Worm (Caenorhabditis elegans) whole organism, young adult: ENCODE results near the gene ZK1307.3.

Experiments used
- B0035.1 ChIP-seq: sonication (generic microtip); optimal IDR thresholded peaks from 2 replicates; lab custom pipeline; 2016; ENCODE audit warnings: missing genetic modification characterization, mild to moderate bottlenecking, missing compliant biosample characterization, missing genotype, missing genetic modification reagents
- C06A6.2 ChIP-seq: fragments of 200-800 bp; sonication (Bioruptor generic); conservative IDR thresholded peaks from 2 replicates; pipeline ENCODE4 v1.3.6; 2022; ENCODE audit warnings: missing genetic modification characterization, missing compliant biosample characterization
- F10E7.11 ChIP-seq: sonication (generic microtip); optimal IDR thresholded peaks from 2 replicates; lab custom pipeline; 2017; ENCODE audit warnings: mild to moderate bottlenecking, missing genetic modification characterization, moderate library complexity, missing compliant biosample characterization
- F23B12.7 ChIP-seq: sonication (generic microtip); optimal IDR thresholded peaks from 2 replicates; lab custom pipeline; 2017; ENCODE audit warnings: missing genetic modification characterization, mild to moderate bottlenecking, missing compliant biosample characterization, antibody characterized with exemption, moderate library complexity; ENCODE audit not compliant: insufficient read depth
- F37B4.10 ChIP-seq: fragments of 200-800 bp; sonication (Bioruptor generic); IDR thresholded peaks from 2 replicates; pipeline ENCODE4 v1.3.6; 2022; ENCODE audit warnings: missing genetic modification characterization, missing compliant biosample characterization
- F39B2.1 ChIP-seq: fragments of 200-800 bp; sonication (Bioruptor generic); IDR thresholded peaks from 2 replicates; pipeline ENCODE4 v1.3.6; 2022; ENCODE audit warnings: missing genetic modification reagents, missing genetic modification characterization, missing compliant biosample characterization
- F49E8.2 ChIP-seq: sonication (generic microtip); optimal IDR thresholded peaks from 3 replicates; lab custom pipeline; 2017; ENCODE audit warnings: missing genetic modification characterization, mild to moderate bottlenecking, missing compliant biosample characterization, antibody characterized with exemption, moderate library complexity; ENCODE audit not compliant: insufficient read depth
- F57C9.4 ChIP-seq: sonication (generic microtip); optimal IDR thresholded peaks from 2 replicates; lab custom pipeline; 2017; ENCODE audit warnings: mild to moderate bottlenecking, missing genetic modification characterization, missing compliant biosample characterization
- K11D2.4 ChIP-seq: fragments of 200-800 bp; sonication (Bioruptor generic); IDR thresholded peaks from 2 replicates; pipeline ENCODE4 v1.3.6; 2022; ENCODE audit warnings: missing genetic modification reagents, missing genetic modification characterization, missing compliant biosample characterization
- K12H6.12 ChIP-seq: fragments of 200-800 bp; sonication (Bioruptor generic); optimal IDR thresholded peaks from 2 replicates; lab custom pipeline; 2018; ENCODE audit warnings: mild to moderate bottlenecking, missing genetic modification characterization, missing compliant biosample characterization
- Y53F4B.3 ChIP-seq: fragments of 200-800 bp; sonication (Bioruptor generic); IDR thresholded peaks from 2 replicates; pipeline ENCODE4 v1.3.6; 2022; ENCODE audit warnings: missing genetic modification reagents, missing genetic modification characterization, missing compliant biosample characterization
- Y53G8AR.9 ChIP-seq: fragments of 200-800 bp; sonication (Bioruptor generic); conservative IDR thresholded peaks from 2 replicates; pipeline ENCODE4 v1.3.6; 2022; ENCODE audit warnings: missing genetic modification reagents, missing genetic modification characterization, missing compliant biosample characterization
- Y56A3A.18 ChIP-seq: fragments of 200-800 bp; sonication (Bioruptor generic); IDR thresholded peaks from 2 replicates; pipeline ENCODE4 v1.3.6; 2022; ENCODE audit warnings: missing genetic modification reagents, missing genetic modification characterization, missing compliant biosample characterization
- Y67H2A.10 ChIP-seq: fragments of 200-800 bp; sonication (Bioruptor generic); conservative IDR thresholded peaks from 2 replicates; pipeline ENCODE4 v1.3.6; 2022; ENCODE audit warnings: missing genetic modification reagents, missing genetic modification characterization, missing compliant biosample characterization
- Y79H2A.3 ChIP-seq: fragments of 200-800 bp; sonication (Bioruptor generic); conservative IDR thresholded peaks from 2 replicates; pipeline ENCODE4 v1.3.6; 2022; ENCODE audit warnings: missing genetic modification reagents, missing genetic modification characterization, missing compliant biosample characterization
- atf-7 ChIP-seq: sonication (generic microtip); optimal IDR thresholded peaks from 2 replicates; lab custom pipeline; 2017; ENCODE audit warnings: mild to moderate bottlenecking, missing genetic modification characterization, missing compliant biosample characterization
- attf-3 ChIP-seq: fragments of 200-800 bp; sonication (Bioruptor generic); conservative IDR thresholded peaks from 2 replicates; pipeline ENCODE4 v1.3.6; 2022; ENCODE audit warnings: missing genetic modification reagents, missing genetic modification characterization, missing compliant biosample characterization
- bed-2 ChIP-seq: fragments of 200-800 bp; sonication (Bioruptor generic); IDR thresholded peaks from 2 replicates; pipeline ENCODE4 v1.3.6; 2022; ENCODE audit warnings: missing genetic modification reagents, missing genetic modification characterization, missing compliant biosample characterization
- ccch-3 ChIP-seq: fragments of 200-800 bp; sonication (Bioruptor generic); optimal IDR thresholded peaks from 2 replicates; lab custom pipeline; 2018; ENCODE audit warnings: mild to moderate bottlenecking, missing genetic modification characterization, missing compliant biosample characterization
- cebp-2 ChIP-seq: fragments of 200-800 bp; sonication (Bioruptor generic); IDR thresholded peaks from 2 replicates; pipeline ENCODE4 v1.3.6; 2022; ENCODE audit warnings: missing genetic modification characterization, missing compliant biosample characterization
- ceh-100 ChIP-seq: fragments of 200-800 bp; sonication (Bioruptor generic); IDR thresholded peaks from 2 replicates; pipeline ENCODE4 v1.3.6; 2022; ENCODE audit warnings: missing genetic modification reagents, missing genetic modification characterization, missing compliant biosample characterization
- ceh-27 ChIP-seq: fragments of 200-800 bp; sonication (Bioruptor generic); optimal IDR thresholded peaks from 2 replicates; lab custom pipeline; 2018; ENCODE audit warnings: mild to moderate bottlenecking, missing genetic modification characterization, moderate library complexity, missing compliant biosample characterization
- ceh-40 ChIP-seq: fragments of 200-800 bp; sonication (Bioruptor generic); IDR thresholded peaks from 2 replicates; pipeline ENCODE4 v1.3.6; 2022; ENCODE audit warnings: missing genetic modification characterization, missing compliant biosample characterization
- dpff-1 ChIP-seq: sonication (generic microtip); optimal IDR thresholded peaks from 2 replicates; lab custom pipeline; 2017; ENCODE audit warnings: mild to moderate bottlenecking, missing genetic modification characterization, missing compliant biosample characterization
- efl-1 ChIP-seq: fragments of 150-350 bp; optimal IDR thresholded peaks from 2 replicates; lab custom pipeline; 2014; ENCODE audit warnings: missing biosample characterization, missing genetic modification reagents, missing genetic modification characterization
- egl-18 ChIP-seq: fragments of 200-800 bp; sonication (Bioruptor generic); IDR thresholded peaks from 2 replicates; pipeline ENCODE4 v1.3.6; 2022; ENCODE audit warnings: missing genetic modification reagents, missing genetic modification characterization, missing compliant biosample characterization
- egl-44 ChIP-seq: fragments of 200-800 bp; sonication (Bioruptor generic); IDR thresholded peaks from 2 replicates; pipeline ENCODE4 v1.3.6; 2022; ENCODE audit warnings: missing genetic modification reagents, missing genetic modification characterization, missing compliant biosample characterization
- egrh-3 ChIP-seq: fragments of 200-800 bp; sonication (Bioruptor generic); IDR thresholded peaks from 2 replicates; pipeline ENCODE4 v1.3.6; 2022; ENCODE audit warnings: missing genetic modification reagents, missing genetic modification characterization, missing compliant biosample characterization
- ets-4 ChIP-seq: fragments of 200-800 bp; sonication (Bioruptor generic); optimal IDR thresholded peaks from 2 replicates; lab custom pipeline; 2018; ENCODE audit warnings: mild to moderate bottlenecking, missing genetic modification characterization, missing compliant biosample characterization
- gei-17 ChIP-seq: fragments of 200-800 bp; sonication (Bioruptor generic); optimal IDR thresholded peaks from 2 replicates; lab custom pipeline; 2018; ENCODE audit warnings: mild to moderate bottlenecking, missing genetic modification characterization, missing compliant biosample characterization
- him-1 ChIP-seq: sonication (generic microtip); optimal IDR thresholded peaks from 2 replicates; lab custom pipeline; 2016; ENCODE audit warnings: missing genotype, missing genetic modification reagents, missing genetic modification characterization, missing compliant biosample characterization
- hmg-20 ChIP-seq: fragments of 200-800 bp; sonication (Bioruptor generic); IDR thresholded peaks from 2 replicates; pipeline ENCODE4 v1.3.6; 2022; ENCODE audit warnings: missing genetic modification reagents, missing genetic modification characterization, missing compliant biosample characterization
- let-526 ChIP-seq: fragments of 200-800 bp; sonication (Bioruptor generic); IDR thresholded peaks from 2 replicates; pipeline ENCODE4 v1.3.6; 2022; ENCODE audit warnings: missing genetic modification reagents, missing genetic modification characterization, missing compliant biosample characterization
- lin-26 ChIP-seq: fragments of 200-800 bp; sonication (Bioruptor generic); IDR thresholded peaks from 2 replicates; pipeline ENCODE4 v1.3.6; 2022; ENCODE audit warnings: missing genetic modification reagents, missing genetic modification characterization, missing compliant biosample characterization
- lin-54 ChIP-seq: fragments of 200-800 bp; sonication (Bioruptor generic); optimal IDR thresholded peaks from 2 replicates; lab custom pipeline; 2018; ENCODE audit warnings: mild to moderate bottlenecking, missing genetic modification characterization, missing compliant biosample characterization
- madf-10 ChIP-seq: sonication (generic microtip); optimal IDR thresholded peaks from 2 replicates; lab custom pipeline; 2016; ENCODE audit warnings: mild to moderate bottlenecking, missing genetic modification characterization, missing compliant biosample characterization
- mcd-1 ChIP-seq: fragments of 200-800 bp; sonication (Bioruptor generic); IDR thresholded peaks from 2 replicates; pipeline ENCODE4 v1.3.6; 2022; ENCODE audit warnings: missing genetic modification reagents, missing genetic modification characterization, missing compliant biosample characterization
- nhr-90 ChIP-seq: sonication (generic microtip); optimal IDR thresholded peaks from 2 replicates; lab custom pipeline; 2016; ENCODE audit warnings: missing genotype, mild to moderate bottlenecking, missing genetic modification characterization, missing compliant biosample characterization
- repo-1 ChIP-seq: sonication (generic microtip); optimal IDR thresholded peaks from 2 replicates; lab custom pipeline; 2017; ENCODE audit warnings: mild to moderate bottlenecking, missing genetic modification characterization, missing compliant biosample characterization
- rpc-1 ChIP-seq, 2 experiments: fragments of 150-350 bp in 1 of 2; sonication (generic microtip) in 1 of 2; optimal IDR thresholded peaks; 2 replicates each; lab custom pipeline; 2014 to 2018; ENCODE audit warnings: missing biosample characterization in 1 of 2, missing genetic modification characterization in 1 of 2, missing genetic modification reagents in 1 of 2, missing genotype in 1 of 2
- sdz-38 ChIP-seq: sonication (generic microtip); optimal IDR thresholded peaks from 2 replicates; lab custom pipeline; 2016; ENCODE audit warnings: missing genotype, missing genetic modification characterization, missing compliant biosample characterization
- snpc-1.3 ChIP-seq: sonication (generic microtip); optimal IDR thresholded peaks from 2 replicates; lab custom pipeline; 2017; ENCODE audit warnings: missing genetic modification characterization, mild to moderate bottlenecking, missing compliant biosample characterization, antibody characterized with exemption, moderate library complexity, missing genotype, missing genetic modification reagents; ENCODE audit not compliant: insufficient read depth
- snpc-3.4 ChIP-seq: sonication (generic microtip); optimal IDR thresholded peaks from 2 replicates; lab custom pipeline; 2017; ENCODE audit warnings: missing genetic modification characterization, mild to moderate bottlenecking, missing compliant biosample characterization, antibody characterized with exemption, moderate library complexity, missing genotype, missing genetic modification reagents
- tbx-9 ChIP-seq: sonication (generic microtip); optimal IDR thresholded peaks from 2 replicates; lab custom pipeline; 2016; ENCODE audit warnings: borderline replicate concordance, missing genetic modification characterization, inconsistent platforms, missing compliant biosample characterization
- tlf-1 ChIP-seq: fragments of 200-800 bp; sonication (Bioruptor generic); optimal IDR thresholded peaks from 2 replicates; lab custom pipeline; 2018; ENCODE audit warnings: mild to moderate bottlenecking, missing genetic modification characterization, missing compliant biosample characterization
- zim-3 ChIP-seq: sonication (generic microtip); optimal IDR thresholded peaks from 2 replicates; lab custom pipeline; 2017; ENCODE audit warnings: mild to moderate bottlenecking, missing genetic modification characterization, moderate library complexity, missing compliant biosample characterization
- ztf-18 ChIP-seq: sonication (generic microtip); optimal IDR thresholded peaks from 2 replicates; lab custom pipeline; 2016; ENCODE audit warnings: missing genotype, mild to moderate bottlenecking, missing genetic modification characterization, missing compliant biosample characterization
- ztf-22 ChIP-seq: fragments of 200-800 bp; sonication (Bioruptor generic); optimal IDR thresholded peaks from 2 replicates; lab custom pipeline; 2018; ENCODE audit warnings: mild to moderate bottlenecking, missing genetic modification characterization, moderate library complexity, missing compliant biosample characterization
- ztf-25 ChIP-seq: fragments of 200-800 bp; sonication (Bioruptor generic); IDR thresholded peaks from 2 replicates; pipeline ENCODE4 v1.3.6; 2022; ENCODE audit warnings: missing genetic modification reagents, missing genetic modification characterization, missing compliant biosample characterization

The ZK1307.3 gene

ce11 chrII:9621913-9622348 is 30.9 kb downstream of the ZK1307.3 start (continued):
- TF ChIP-seq Y53G8AR.9 (GFP tag; lab: Robert Waterston, UW), result 0 out of 2 replicates have a peak, but pooled peaks have one; percentile 46
- TF ChIP-seq nhr-90, result peak; percentile 16
- 0 out of 2 replicates have a peak, but pooled peaks have one; percentile 17 for TF ChIP-seq Y56A3A.18 (GFP tag; lab: Robert Waterston, UW)
- no peak for TF ChIP-seq B0035.1 (tag; lab: Kevin White, UChicago)
- TF ChIP-seq F57C9.4 (tag; lab: Kevin White, UChicago), result no peak
- TF ChIP-seq tbx-9 (tag; lab: Kevin White, UChicago), result no peak
- no peak for TF ChIP-seq cebp-2 (GFP tag; lab: Robert Waterston, UW)
- TF ChIP-seq ccch-3, result no peak
- TF ChIP-seq K12H6.12, result no peak
- TF ChIP-seq F39B2.1 (GFP tag; lab: Robert Waterston, UW), result no peak
- no peak for TF ChIP-seq ztf-25
- TF ChIP-seq dpff-1 (tag; lab: Kevin White, UChicago), result no peak
- TF ChIP-seq zim-3, result no peak
- no peak for TF ChIP-seq egl-44 (GFP tag; lab: Robert Waterston, UW)
- TF ChIP-seq F49E8.2 (tag; lab: Kevin White, UChicago), result no peak
- TF ChIP-seq sdz-38 (tag; lab: Kevin White, UChicago), result no peak
- TF ChIP-seq ceh-100, result no peak
- TF ChIP-seq Y79H2A.3 (GFP tag; lab: Robert Waterston, UW), result no peak
- 0 out of 2 replicates have a peak, but pooled peaks have one; percentile 57 for TF ChIP-seq let-526 (GFP tag; lab: Robert Waterston, UW)
- no peak for TF ChIP-seq snpc-3.4
- peak; percentile 39 for TF ChIP-seq tlf-1
- no peak for TF ChIP-seq lin-26 (GFP tag; lab: Robert Waterston, UW)
- TF ChIP-seq gei-17 (GFP tag; lab: Kevin White, UChicago), result no peak
- no peak for TF ChIP-seq Y53F4B.3
- TF ChIP-seq attf-3 (GFP tag; lab: Robert Waterston, UW), result no peak
- no peak for TF ChIP-seq ceh-40 (GFP tag; lab: Robert Waterston, UW)
- no peak for TF ChIP-seq ets-4 (GFP tag; lab: Kevin White, UChicago)
- TF ChIP-seq ceh-27, result no peak
- TF ChIP-seq F10E7.11 (tag; lab: Kevin White, UChicago), result no peak
- TF ChIP-seq egl-18, result no peak
- TF ChIP-seq him-1, result no peak
- peak; percentile 31 for TF ChIP-seq ztf-22
- no peak for TF ChIP-seq madf-10 (tag; lab: Kevin White, UChicago)
- TF ChIP-seq C06A6.2 (GFP tag; lab: Robert Waterston, UW), result no peak
- TF ChIP-seq bed-2 (GFP tag; lab: Robert Waterston, UW), result no peak
- no peak for TF ChIP-seq F23B12.7 (tag; lab: Kevin White, UChicago)
- TF ChIP-seq K11D2.4, result no peak
- peak; percentile 48 for TF ChIP-seq atf-7 (tag; lab: Kevin White, UChicago)
- no peak for TF ChIP-seq F37B4.10 (GFP tag; lab: Robert Waterston, UW)
- TF ChIP-seq repo-1 (tag; lab: Kevin White, UChicago), result no peak
- no peak for TF ChIP-seq hmg-20 (GFP tag; lab: Robert Waterston, UW)
- TF ChIP-seq rpc-1 (optimal IDR thresholded peaks at IDR 0.05; lab: Kevin White, UChicago), result no peak
- TF ChIP-seq rpc-1 (tag; optimal IDR thresholded peaks at IDR 0.05; lab: Kevin White, UChicago), result no peak
- TF ChIP-seq mcd-1 (GFP tag; lab: Robert Waterston, UW), result no peak
- no peak for TF ChIP-seq egrh-3 (GFP tag; lab: Robert Waterston, UW)
- no peak for TF ChIP-seq snpc-1.3 (tag; lab: Kevin White, UChicago)
- peak; percentile 1 for TF ChIP-seq ztf-18
- no peak for TF ChIP-seq efl-1 (GFP tag; lab: Kevin White, UChicago)
- no peak for TF ChIP-seq lin-54 (GFP tag; lab: Kevin White, UChicago)
- TF ChIP-seq Y67H2A.10 (GFP tag; lab: Robert Waterston, UW), result no peak
